Worm (Caenorhabditis elegans) whole organism, late embryonic: ENCODE results near the gene pat-2.
A peak's percentile ranks its signal among the peaks of the same experiment; 100 is the strongest.

Experiments used
- F13H6.1 ChIP-seq: sonication (generic microtip); optimal IDR thresholded peaks from 2 replicates; lab custom pipeline; 2016; ENCODE audit warnings: missing genetic modification characterization, missing compliant biosample characterization
- K02D7.2 ChIP-seq: sonication (generic microtip); optimal IDR thresholded peaks from 2 replicates; lab custom pipeline; 2017; ENCODE audit warnings: mild to moderate bottlenecking, missing genetic modification characterization, missing compliant biosample characterization
- K09A11.1 ChIP-seq: sonication (generic microtip); optimal IDR thresholded peaks from 2 replicates; lab custom pipeline; 2017; ENCODE audit warnings: antibody characterized with exemption, mild to moderate bottlenecking, missing genetic modification characterization, missing compliant biosample characterization; ENCODE audit not compliant: insufficient read depth
- Y22D7AL.16 ChIP-seq: sonication (generic microtip); optimal IDR thresholded peaks from 2 replicates; lab custom pipeline; 2016; ENCODE audit warnings: missing genetic modification characterization, missing compliant biosample characterization
- ama-1 ChIP-seq: fragments of 150-350 bp; optimal IDR thresholded peaks from 2 replicates; lab custom pipeline; 2014
- ceh-14 ChIP-seq: sonication (generic microtip); optimal IDR thresholded peaks from 2 replicates; lab custom pipeline; 2016; ENCODE audit warnings: missing genotype, missing genetic modification characterization, missing compliant biosample characterization
- ceh-18 ChIP-seq: sonication (generic microtip); optimal IDR thresholded peaks from 2 replicates; lab custom pipeline; 2016; ENCODE audit warnings: missing genetic modification characterization, missing compliant biosample characterization
- ceh-19 ChIP-seq: fragments of 200-800 bp; sonication (Bioruptor generic); optimal IDR thresholded peaks from 2 replicates; lab custom pipeline; 2018; ENCODE audit warnings: mild to moderate bottlenecking, missing genetic modification characterization, missing compliant biosample characterization
- ceh-2 ChIP-seq: sonication (generic microtip); optimal IDR thresholded peaks from 2 replicates; lab custom pipeline; 2016; ENCODE audit warnings: missing genotype, missing genetic modification characterization, missing compliant biosample characterization
- ceh-22 ChIP-seq: sonication (generic microtip); optimal IDR thresholded peaks from 2 replicates; lab custom pipeline; 2017; ENCODE audit warnings: missing biosample characterization, missing genetic modification characterization
- ceh-30 ChIP-seq: fragments of 150-350 bp; optimal IDR thresholded peaks from 2 replicates; lab custom pipeline; 2014; ENCODE audit warnings: missing biosample characterization, missing genetic modification characterization
- ceh-34 ChIP-seq: sonication (generic microtip); optimal IDR thresholded peaks from 2 replicates; lab custom pipeline; 2016; ENCODE audit warnings: mild to moderate bottlenecking, missing genetic modification characterization, missing compliant biosample characterization
- ceh-48 ChIP-seq: sonication (generic microtip); optimal IDR thresholded peaks from 2 replicates; lab custom pipeline; 2016; ENCODE audit warnings: missing genetic modification characterization, inconsistent platforms, missing compliant biosample characterization
- ceh-6 ChIP-seq: fragments of 200-800 bp; sonication (Bioruptor generic); optimal IDR thresholded peaks from 2 replicates; lab custom pipeline; 2018; ENCODE audit warnings: mild to moderate bottlenecking, missing genetic modification characterization, missing compliant biosample characterization
- ceh-9 ChIP-seq: sonication (generic microtip); optimal IDR thresholded peaks from 2 replicates; lab custom pipeline; 2016; ENCODE audit warnings: mild to moderate bottlenecking, missing genetic modification characterization, inconsistent platforms, missing compliant biosample characterization
- che-1 ChIP-seq: sonication (generic microtip); optimal IDR thresholded peaks from 2 replicates; lab custom pipeline; 2016; ENCODE audit warnings: mild to moderate bottlenecking, missing genetic modification characterization, missing compliant biosample characterization
- dmd-4 ChIP-seq: sonication (generic microtip); optimal IDR thresholded peaks from 2 replicates; lab custom pipeline; 2016; ENCODE audit warnings: borderline replicate concordance, missing genetic modification characterization, missing compliant biosample characterization
- elt-2 ChIP-seq: sonication (generic microtip); optimal IDR thresholded peaks from 2 replicates; lab custom pipeline; 2016; ENCODE audit warnings: missing genetic modification reagents, missing genetic modification characterization, missing compliant biosample characterization
- elt-4 ChIP-seq: sonication (generic microtip); optimal IDR thresholded peaks from 2 replicates; lab custom pipeline; 2016; ENCODE audit warnings: missing genetic modification characterization, missing compliant biosample characterization
- fax-1 ChIP-seq: sonication (generic microtip); optimal IDR thresholded peaks from 2 replicates; lab custom pipeline; 2016; ENCODE audit warnings: missing genotype, missing genetic modification characterization, missing compliant biosample characterization
- fkh-6 ChIP-seq: sonication (generic microtip); optimal IDR thresholded peaks from 2 replicates; lab custom pipeline; 2016; ENCODE audit warnings: missing genetic modification characterization, missing compliant biosample characterization
- gmeb-2 ChIP-seq: sonication (generic microtip); optimal IDR thresholded peaks from 2 replicates; lab custom pipeline; 2016; ENCODE audit warnings: missing genetic modification characterization, inconsistent platforms, missing compliant biosample characterization
- hlh-13 ChIP-seq: fragments of 200-800 bp; sonication (Bioruptor generic); optimal IDR thresholded peaks from 2 replicates; lab custom pipeline; 2018; ENCODE audit warnings: mild to moderate bottlenecking, missing genetic modification characterization, missing compliant biosample characterization
- hlh-8 ChIP-seq: sonication (generic microtip); optimal IDR thresholded peaks from 2 replicates; lab custom pipeline; 2016; ENCODE audit warnings: missing genotype, missing genetic modification characterization, missing compliant biosample characterization
- lim-6 ChIP-seq: sonication (generic microtip); optimal IDR thresholded peaks from 2 replicates; lab custom pipeline; 2016; ENCODE audit warnings: missing genetic modification characterization, missing compliant biosample characterization
- lin-11 ChIP-seq: fragments of 200-800 bp; sonication (Bioruptor generic); optimal IDR thresholded peaks from 2 replicates; lab custom pipeline; 2018; ENCODE audit warnings: mild to moderate bottlenecking, missing genetic modification characterization, missing compliant biosample characterization
- madf-2 ChIP-seq: sonication (generic microtip); optimal IDR thresholded peaks from 2 replicates; lab custom pipeline; 2017; ENCODE audit warnings: missing genetic modification characterization, missing compliant biosample characterization
- mec-3 ChIP-seq: sonication (generic microtip); optimal IDR thresholded peaks from 2 replicates; lab custom pipeline; 2016; ENCODE audit warnings: borderline replicate concordance, missing genetic modification characterization, missing compliant biosample characterization
- nfya-1 ChIP-seq: sonication (generic microtip); optimal IDR thresholded peaks from 2 replicates; lab custom pipeline; 2017; ENCODE audit warnings: missing genetic modification characterization, mild to moderate bottlenecking, missing compliant biosample characterization, antibody characterized with exemption, moderate library complexity
- nhr-232 ChIP-seq: sonication (generic microtip); optimal IDR thresholded peaks from 2 replicates; lab custom pipeline; 2016; ENCODE audit warnings: missing genetic modification characterization, missing compliant biosample characterization
- pag-3 ChIP-seq: sonication (generic microtip); optimal IDR thresholded peaks from 2 replicates; lab custom pipeline; 2016; ENCODE audit warnings: missing compliant biosample characterization, missing genetic modification characterization, borderline replicate concordance
- pax-1 ChIP-seq: fragments of 150-350 bp; optimal IDR thresholded peaks from 2 replicates; lab custom pipeline; 2014; ENCODE audit warnings: missing biosample characterization, missing genetic modification characterization
- pqm-1 ChIP-seq: sonication (generic microtip); optimal IDR thresholded peaks from 2 replicates; lab custom pipeline; 2016; ENCODE audit warnings: missing genetic modification characterization, missing compliant biosample characterization
- pros-1 ChIP-seq: fragments of 150-350 bp; optimal IDR thresholded peaks from 2 replicates; lab custom pipeline; 2014; ENCODE audit warnings: missing biosample characterization, missing genetic modification reagents, missing genetic modification characterization
- ref-2 ChIP-seq: sonication (generic microtip); optimal IDR thresholded peaks from 2 replicates; lab custom pipeline; 2016; ENCODE audit warnings: missing genetic modification characterization, missing compliant biosample characterization
- rnt-1 ChIP-seq: sonication (generic microtip); optimal IDR thresholded peaks from 2 replicates; lab custom pipeline; 2016; ENCODE audit warnings: missing genetic modification characterization, missing compliant biosample characterization
- sdc-2 ChIP-seq: sonication (generic microtip); optimal IDR thresholded peaks from 2 replicates; lab custom pipeline; 2016; ENCODE audit warnings: missing genotype, missing genetic modification characterization, missing compliant biosample characterization
- sox-2 ChIP-seq: fragments of 200-800 bp; sonication (Bioruptor generic); IDR thresholded peaks from 2 replicates; pipeline ENCODE4 v1.3.6; 2022; ENCODE audit warnings: missing genetic modification reagents, missing genetic modification characterization, missing compliant biosample characterization
- sox-4 ChIP-seq: sonication (generic microtip); optimal IDR thresholded peaks from 2 replicates; lab custom pipeline; 2017; ENCODE audit warnings: mild to moderate bottlenecking, missing genetic modification characterization, inconsistent platforms, missing compliant biosample characterization
- syd-9 ChIP-seq: sonication (generic microtip); optimal IDR thresholded peaks from 2 replicates; lab custom pipeline; 2016; ENCODE audit warnings: mild to moderate bottlenecking, missing genetic modification characterization, moderate library complexity, missing compliant biosample characterization
- tbx-2 ChIP-seq: sonication (generic microtip); optimal IDR thresholded peaks from 2 replicates; lab custom pipeline; 2016; ENCODE audit warnings: missing genetic modification characterization, missing compliant biosample characterization
- tbx-7 ChIP-seq: sonication (generic microtip); optimal IDR thresholded peaks from 2 replicates; lab custom pipeline; 2016; ENCODE audit warnings: missing genotype, missing genetic modification characterization, missing compliant biosample characterization
- ttx-3 ChIP-seq: sonication (generic microtip); optimal IDR thresholded peaks from 2 replicates; lab custom pipeline; 2016; ENCODE audit warnings: missing genetic modification reagents, missing genetic modification characterization, missing compliant biosample characterization
- unc-3 ChIP-seq, 2 experiments: fragments of 200-800 bp in 1 of 2; sonication (Bioruptor generic) in 1 of 2; sonication (generic microtip) in 1 of 2; conservative IDR thresholded peaks in 1 of 2; optimal IDR thresholded peaks in 1 of 2; 2 replicates each; pipeline versions ENCODE4 v1.3.6 to Lab custom; 2016 to 2022; ENCODE audit warnings: missing compliant biosample characterization in 2 of 2, missing genetic modification characterization in 2 of 2, missing genetic modification reagents in 1 of 2
- unc-42 ChIP-seq: sonication (generic microtip); optimal IDR thresholded peaks from 2 replicates; lab custom pipeline; 2016; ENCODE audit warnings: missing genotype, missing genetic modification characterization, missing compliant biosample characterization
- unc-55 ChIP-seq: sonication (generic microtip); optimal IDR thresholded peaks from 2 replicates; lab custom pipeline; 2017; ENCODE audit warnings: missing biosample characterization, missing genetic modification reagents, missing genetic modification characterization
- unc-86 ChIP-seq: sonication (generic microtip); optimal IDR thresholded peaks from 2 replicates; lab custom pipeline; 2016; ENCODE audit warnings: missing genetic modification characterization, missing compliant biosample characterization

pat-2 gene

DNA sequence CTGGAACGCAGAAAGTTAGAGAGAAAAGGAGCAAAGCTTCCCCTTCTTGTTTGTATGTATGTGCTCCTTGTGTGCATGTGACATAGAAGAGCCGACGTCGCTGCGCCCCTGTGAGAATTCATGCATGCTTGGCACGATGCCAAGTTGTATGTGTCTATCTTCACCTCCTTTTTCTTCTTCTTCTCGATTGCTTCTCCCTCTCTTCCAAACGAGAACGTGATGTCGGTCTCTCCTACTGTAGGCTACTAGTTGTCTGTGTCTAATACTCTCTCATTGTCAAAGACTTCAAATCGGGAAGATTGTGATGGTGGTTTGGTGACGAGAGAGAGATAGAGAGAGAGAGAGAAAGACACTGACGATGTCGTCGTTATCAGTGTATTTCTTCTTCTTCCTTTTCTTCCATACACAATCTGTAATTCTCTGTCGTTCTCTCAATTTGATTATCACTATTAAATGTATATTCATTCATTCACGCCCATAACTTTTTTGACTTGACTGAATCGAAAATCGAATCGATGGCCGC is 21.4 kb upstream of the pat-2 start (continued):
- TF ChIP-seq pqm-1 (no peak), unc-3 (GFP tag; conservative IDR thresholded peaks at IDR 0.05; lab: Robert Waterston, UW) (no peak), unc-3 (tag; optimal IDR thresholded peaks at IDR 0.05; lab: Kevin White, UChicago) (no peak), pag-3 (tag; lab: Kevin White, UChicago) (no peak), ceh-48 (no peak), ceh-18 (tag; lab: Kevin White, UChicago) (peak; percentile 33), sox-4 (no peak), gmeb-2 (tag; lab: Kevin White, UChicago) (no peak), dmd-4 (tag; lab: Kevin White, UChicago) (no peak), K02D7.2 (tag; lab: Kevin White, UChicago) (no peak), nfya-1 (tag; lab: Kevin White, UChicago) (peak; percentile 66), lim-6 (tag; lab: Kevin White, UChicago) (no peak), unc-86 (no peak), tbx-2 (peak; percentile 23), ttx-3 (no peak)

DNA sequence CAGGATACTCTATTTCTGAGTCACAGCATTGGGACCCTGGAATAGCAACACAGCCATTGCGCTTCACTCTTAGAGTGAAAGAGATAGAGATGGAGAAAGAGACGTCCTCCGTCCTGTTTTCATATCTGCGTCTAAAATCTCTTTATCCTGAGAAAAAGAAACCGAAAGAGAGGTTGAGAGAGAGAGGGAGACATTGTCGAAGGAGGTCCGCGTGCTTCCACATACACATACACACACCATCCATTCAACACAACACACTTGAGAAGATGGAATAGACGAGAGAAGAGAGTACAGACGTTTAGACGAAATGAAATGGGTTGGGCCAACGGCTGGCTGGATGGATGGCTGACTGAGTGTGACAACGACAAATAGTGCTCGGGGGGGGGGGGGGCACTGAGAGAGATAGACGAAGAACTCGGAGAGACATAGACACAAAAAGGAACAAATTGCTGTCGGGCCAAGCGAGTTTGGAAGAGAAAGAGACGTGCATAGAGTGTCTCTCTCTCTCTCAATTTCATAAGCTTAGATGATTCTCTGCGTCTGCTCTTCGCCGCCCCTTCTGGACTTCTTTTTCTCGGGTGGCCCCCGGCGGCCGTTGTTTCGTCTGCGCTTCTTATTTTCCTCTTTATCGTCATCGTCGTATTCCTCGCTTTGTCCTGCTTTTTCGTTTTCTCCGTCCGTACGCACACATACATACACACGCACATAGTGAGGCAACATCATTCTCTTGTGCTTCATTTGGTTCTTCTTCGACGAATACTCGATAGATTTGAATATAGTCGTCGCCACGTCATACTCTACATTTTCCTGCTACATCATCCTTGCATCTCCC is 18.5 kb upstream of the pat-2 start, which contains the start of gene F54F2.6:
TSS of gene F54F2.6 (minus strand) at position 738 of the 832 bp plus-strand sequence.
- TF ChIP-seq F13H6.1 (tag; lab: Kevin White, UChicago) = peak; percentile 45
- no peak for TF ChIP-seq madf-2
- TF ChIP-seq sox-4 = no peak
- no peak for TF ChIP-seq nhr-232 (tag; lab: Kevin White, UChicago)
- TF ChIP-seq ama-1 (lab: Kevin White, UChicago) = peak; percentile 64
- TF ChIP-seq ceh-6 = no peak
- TF ChIP-seq pqm-1 = peak; percentile 53
- peak; percentile 3 for TF ChIP-seq ceh-30 (tag; lab: Kevin White, UChicago)
- no peak for TF ChIP-seq gmeb-2 (tag; lab: Kevin White, UChicago)
- peak; percentile 0 for TF ChIP-seq ceh-48
- TF ChIP-seq unc-3 (GFP tag; conservative IDR thresholded peaks at IDR 0.05; lab: Robert Waterston, UW) = 0 out of 2 replicates have a peak, but pooled peaks have one; percentile 24
- TF ChIP-seq unc-3 (tag; optimal IDR thresholded peaks at IDR 0.05; lab: Kevin White, UChicago) = peak; percentile 42
- TF ChIP-seq elt-2 (tag; lab: Kevin White, UChicago) = peak; percentile 44
- TF ChIP-seq ceh-9 (tag; lab: Kevin White, UChicago) = no peak
- TF ChIP-seq elt-4 (tag; lab: Kevin White, UChicago) = no peak
- peak; percentile 78 for TF ChIP-seq pros-1 (tag; lab: Kevin White, UChicago)
- TF ChIP-seq lin-11 (tag; lab: Kevin White, UChicago) = no peak
- peak; percentile 47 for TF ChIP-seq K09A11.1 (tag; lab: Kevin White, UChicago)
- peak; percentile 77 for TF ChIP-seq ceh-19 (GFP tag; lab: Kevin White, UChicago)
- peak; percentile 57 for TF ChIP-seq ceh-2
- TF ChIP-seq unc-55 (GFP tag; lab: Kevin White, UChicago) = peak; percentile 91
- peak; percentile 58 for TF ChIP-seq sdc-2 (tag; lab: Kevin White, UChicago)
- TF ChIP-seq mec-3 (tag; lab: Kevin White, UChicago) = peak; percentile 27
- TF ChIP-seq syd-9 (tag; lab: Kevin White, UChicago) = peak; percentile 69
- TF ChIP-seq nfya-1 (tag; lab: Kevin White, UChicago) = peak; percentile 96
- TF ChIP-seq unc-42 (tag; lab: Kevin White, UChicago) = peak; percentile 86
- peak; percentile 88 for TF ChIP-seq ceh-34 (tag; lab: Kevin White, UChicago)
- no peak for TF ChIP-seq fkh-6
- TF ChIP-seq che-1 (tag; lab: Kevin White, UChicago) = no peak
- peak; percentile 84 for TF ChIP-seq ceh-14 (tag; lab: Kevin White, UChicago)
- peak; percentile 96 for TF ChIP-seq ceh-18 (tag; lab: Kevin White, UChicago)
- TF ChIP-seq tbx-7 (tag; lab: Kevin White, UChicago) = no peak
- peak; percentile 81 for TF ChIP-seq ref-2 (tag; lab: Kevin White, UChicago)
- TF ChIP-seq hlh-8 (tag; lab: Kevin White, UChicago) = peak; percentile 60
- no peak for TF ChIP-seq ttx-3
- no peak for TF ChIP-seq pax-1 (tag; lab: Kevin White, UChicago)
- peak; percentile 60 for TF ChIP-seq rnt-1 (tag; lab: Kevin White, UChicago)
- TF ChIP-seq tbx-2 = peak; percentile 80
- peak; percentile 69 for TF ChIP-seq ceh-22 (tag; lab: Kevin White, UChicago)
- TF ChIP-seq lim-6 (tag; lab: Kevin White, UChicago) = no peak
- peak; percentile 56 for TF ChIP-seq sox-2 (GFP tag; lab: Robert Waterston, UW)
- no peak for TF ChIP-seq Y22D7AL.16 (tag; lab: Kevin White, UChicago)
- TF ChIP-seq fax-1 = peak; percentile 50
- no peak for TF ChIP-seq hlh-13 (GFP tag; lab: Kevin White, UChicago)
